Worm (Caenorhabditis elegans) whole organism, L4 larva: ENCODE results near the gene F56D2.3.

Source experiments
- F10B5.3 ChIP-seq: sonication (generic microtip); optimal IDR thresholded peaks from 2 replicates; lab custom pipeline; 2016; ENCODE audit warnings: mild to moderate bottlenecking, missing genetic modification characterization, missing compliant biosample characterization
- F26F4.8 ChIP-seq: fragments of 200-800 bp; sonication (Bioruptor generic); conservative IDR thresholded peaks from 2 replicates; pipeline ENCODE4 v1.3.6; 2022; ENCODE audit warnings: missing genetic modification characterization, missing compliant biosample characterization
- F37D6.2 ChIP-seq: sonication (generic microtip); optimal IDR thresholded peaks from 2 replicates; lab custom pipeline; 2016; ENCODE audit warnings: mild to moderate bottlenecking, missing genetic modification characterization, missing compliant biosample characterization
- F44E2.7 ChIP-seq: fragments of 200-800 bp; sonication (Bioruptor generic); IDR thresholded peaks from 2 replicates; pipeline ENCODE4 v2.1.2; 2022; ENCODE audit warnings: missing genetic modification characterization, missing compliant biosample characterization
- T20F7.1 ChIP-seq: fragments of 200-800 bp; sonication (Bioruptor generic); optimal IDR thresholded peaks from 2 replicates; lab custom pipeline; 2018; ENCODE audit warnings: mild to moderate bottlenecking, missing genetic modification characterization, missing compliant biosample characterization
- T26A8.4 ChIP-seq: fragments of 200-800 bp; sonication (Bioruptor generic); IDR thresholded peaks from 2 replicates; pipeline ENCODE4 v1.3.6; 2022; ENCODE audit warnings: missing genetic modification characterization, missing compliant biosample characterization
- Y105C5A.15 ChIP-seq: fragments of 200-800 bp; sonication (Bioruptor generic); IDR thresholded peaks from 2 replicates; pipeline ENCODE4 v1.3.6; 2022; ENCODE audit warnings: missing genetic modification characterization, missing compliant biosample characterization
- Y48G9A.11 ChIP-seq: fragments of 200-800 bp; sonication (Bioruptor generic); IDR thresholded peaks from 2 replicates; pipeline ENCODE4 v1.3.6; 2022; ENCODE audit warnings: missing genetic modification reagents, missing genetic modification characterization, missing compliant biosample characterization
- Y5F2A.4 ChIP-seq: fragments of 200-800 bp; sonication (Bioruptor generic); optimal IDR thresholded peaks from 2 replicates; lab custom pipeline; 2018; ENCODE audit warnings: mild to moderate bottlenecking, missing genetic modification characterization, missing compliant biosample characterization
- ZK337.2 ChIP-seq: fragments of 200-800 bp; sonication (Bioruptor generic); IDR thresholded peaks from 2 replicates; pipeline ENCODE4 v1.3.6; 2022; ENCODE audit warnings: missing genetic modification reagents, missing genetic modification characterization, missing compliant biosample characterization
- aha-1 ChIP-seq: fragments of 150-350 bp; peaks from one replicate; lab custom pipeline; 2014; ENCODE audit warnings: missing biosample characterization, missing genetic modification characterization
- aly-2 ChIP-seq: sonication (generic microtip); optimal IDR thresholded peaks from 2 replicates; lab custom pipeline; 2018; ENCODE audit warnings: missing biosample characterization, missing genetic modification characterization
- arid-1 ChIP-seq: fragments of 200-800 bp; sonication (Bioruptor generic); conservative IDR thresholded peaks from 2 replicates; pipeline ENCODE4 v1.3.6; 2022; ENCODE audit warnings: missing genetic modification reagents, missing genetic modification characterization, missing compliant biosample characterization
- ceh-20 ChIP-seq: fragments of 200-800 bp; sonication (Bioruptor generic); IDR thresholded peaks from 2 replicates; pipeline ENCODE4 v1.3.6; 2022; ENCODE audit warnings: missing genetic modification reagents, missing genetic modification characterization, missing compliant biosample characterization
- ceh-32 ChIP-seq: sonication (generic microtip); optimal IDR thresholded peaks from 2 replicates; lab custom pipeline; 2016; ENCODE audit warnings: mild to moderate bottlenecking, missing genetic modification characterization, missing compliant biosample characterization; ENCODE audit not compliant: poor library complexity
- dmd-6 ChIP-seq: fragments of 200-800 bp; sonication (Bioruptor generic); IDR thresholded peaks from 2 replicates; pipeline ENCODE4 v1.3.6; 2022; ENCODE audit warnings: missing genetic modification reagents, missing genetic modification characterization, missing compliant biosample characterization
- dmd-9 ChIP-seq: fragments of 200-800 bp; sonication (Bioruptor generic); IDR thresholded peaks from 2 replicates; pipeline ENCODE4 v1.3.6; 2022; ENCODE audit warnings: missing genetic modification reagents, missing genetic modification characterization, missing compliant biosample characterization
- dve-1 ChIP-seq: sonication (generic microtip); optimal IDR thresholded peaks from 2 replicates; lab custom pipeline; 2017; ENCODE audit warnings: antibody characterized with exemption, mild to moderate bottlenecking, missing genetic modification characterization, missing compliant biosample characterization; ENCODE audit not compliant: insufficient read depth
- hif-1 ChIP-seq, 2 experiments: sonication (generic microtip); optimal IDR thresholded peaks; 2 replicates each; lab custom pipeline; 2016 to 2017; ENCODE audit warnings: missing compliant biosample characterization in 2 of 2, missing genetic modification characterization in 2 of 2, missing genetic modification reagents in 2 of 2, missing genotype in 2 of 2, mild to moderate bottlenecking in 1 of 2
- hmg-1.1 ChIP-seq: fragments of 200-800 bp; sonication (Bioruptor generic); IDR thresholded peaks from 2 replicates; pipeline ENCODE4 v1.3.6; 2022; ENCODE audit warnings: missing genetic modification reagents, missing genetic modification characterization, missing compliant biosample characterization
- lim-7 ChIP-seq: fragments of 200-800 bp; sonication (Bioruptor generic); IDR thresholded peaks from 2 replicates; pipeline ENCODE4 v1.3.6; 2022; ENCODE audit warnings: missing genetic modification characterization, missing compliant biosample characterization
- lin-1 ChIP-seq: fragments of 200-800 bp; sonication (Bioruptor generic); IDR thresholded peaks from 2 replicates; pipeline ENCODE4 v1.3.6; 2022; ENCODE audit warnings: missing genetic modification reagents, missing genetic modification characterization, missing compliant biosample characterization
- lin-15B ChIP-seq: fragments of 150-350 bp; sonication (generic microtip); optimal IDR thresholded peaks from 3 replicates; lab custom pipeline; 2014; ENCODE audit warnings: missing biosample characterization, missing genetic modification characterization
- lin-38 ChIP-seq: fragments of 200-800 bp; sonication (Bioruptor generic); IDR thresholded peaks from 2 replicates; pipeline ENCODE4 v1.3.6; 2022; ENCODE audit warnings: missing genetic modification reagents, missing genetic modification characterization, missing compliant biosample characterization
- lin-39 ChIP-seq: fragments of 150-350 bp; optimal IDR thresholded peaks from 2 replicates; lab custom pipeline; 2014; ENCODE audit warnings: missing biosample characterization, missing genetic modification reagents, missing genetic modification characterization
- madf-5 ChIP-seq, 2 experiments: fragments of 200-800 bp; sonication (Bioruptor generic); IDR thresholded peaks; 2 replicates each; pipeline ENCODE4 v1.3.6; 2022; ENCODE audit warnings: missing compliant biosample characterization in 2 of 2, missing genetic modification characterization in 2 of 2
- madf-9 ChIP-seq: fragments of 200-800 bp; sonication (Bioruptor generic); conservative IDR thresholded peaks from 2 replicates; pipeline ENCODE4 v1.3.6; 2022; ENCODE audit warnings: missing genetic modification reagents, missing genetic modification characterization, missing compliant biosample characterization
- mep-1 ChIP-seq: fragments of 150-350 bp; sonication (generic microtip); optimal IDR thresholded peaks from 3 replicates; lab custom pipeline; 2014; ENCODE audit warnings: missing biosample characterization, missing genetic modification characterization
- nhr-102 ChIP-seq: sonication (generic microtip); optimal IDR thresholded peaks from 2 replicates; lab custom pipeline; 2016; ENCODE audit warnings: mild to moderate bottlenecking, missing genetic modification characterization, moderate library complexity, missing compliant biosample characterization
- nhr-28 ChIP-seq: fragments of 150-350 bp; optimal IDR thresholded peaks from 2 replicates; lab custom pipeline; 2014; ENCODE audit warnings: missing biosample characterization, missing genetic modification characterization
- nhr-41 ChIP-seq: fragments of 200-800 bp; sonication (Bioruptor generic); IDR thresholded peaks from 2 replicates; pipeline ENCODE4 v1.3.6; 2022; ENCODE audit warnings: missing genetic modification reagents, missing genetic modification characterization, missing compliant biosample characterization
- nhr-6 ChIP-seq: fragments of 150-350 bp; optimal IDR thresholded peaks from 2 replicates; lab custom pipeline; 2014; ENCODE audit warnings: missing biosample characterization, missing genetic modification characterization
- nhr-76 ChIP-seq: fragments of 150-350 bp; optimal IDR thresholded peaks from 2 replicates; lab custom pipeline; 2014; ENCODE audit warnings: missing biosample characterization, missing genetic modification characterization
- pha-4 ChIP-seq, 2 experiments: fragments of 150-350 bp in 1 of 2; fragments of 200-800 bp in 1 of 2; sonication (Bioruptor generic) in 1 of 2; IDR thresholded peaks in 1 of 2; optimal IDR thresholded peaks in 1 of 2; 2 replicates each; pipeline versions ENCODE4 v1.3.6 to Lab custom; 2014 to 2022; ENCODE audit warnings: missing genetic modification characterization in 2 of 2, missing genetic modification reagents in 2 of 2, missing biosample characterization in 1 of 2, missing compliant biosample characterization in 1 of 2
- php-3 ChIP-seq: fragments of 200-800 bp; sonication (Bioruptor generic); IDR thresholded peaks from 2 replicates; pipeline ENCODE4 v1.3.6; 2022; ENCODE audit warnings: missing genetic modification reagents, missing genetic modification characterization, missing compliant biosample characterization
- pqm-1 ChIP-seq: sonication (generic microtip); optimal IDR thresholded peaks from 2 replicates; lab custom pipeline; 2017; ENCODE audit warnings: missing biosample characterization, missing genetic modification characterization
- saeg-2 ChIP-seq: fragments of 200-800 bp; sonication (Bioruptor generic); IDR thresholded peaks from 2 replicates; pipeline ENCODE4 v1.3.6; 2022; ENCODE audit warnings: missing genetic modification reagents, missing genetic modification characterization, missing compliant biosample characterization
- skn-1 ChIP-seq: fragments of 150-350 bp; optimal IDR thresholded peaks from 2 replicates; lab custom pipeline; 2014; ENCODE audit warnings: missing biosample characterization, missing genetic modification characterization
- spr-1 ChIP-seq: sonication (generic microtip); optimal IDR thresholded peaks from 2 replicates; lab custom pipeline; 2016; ENCODE audit warnings: mild to moderate bottlenecking, missing genetic modification characterization, missing compliant biosample characterization
- unc-39 ChIP-seq: sonication (generic microtip); optimal IDR thresholded peaks from 2 replicates; lab custom pipeline; 2017; ENCODE audit warnings: missing biosample characterization, missing genetic modification characterization
- zag-1 ChIP-seq: fragments of 150-350 bp; optimal IDR thresholded peaks from 2 replicates; lab custom pipeline; 2014; ENCODE audit warnings: missing biosample characterization, missing genetic modification characterization
- zfp-3 ChIP-seq: fragments of 200-800 bp; sonication (Bioruptor generic); conservative IDR thresholded peaks from 2 replicates; pipeline ENCODE4 v1.3.6; 2022; ENCODE audit warnings: missing genetic modification reagents, missing genetic modification characterization, missing compliant biosample characterization
- zip-2 ChIP-seq: fragments of 150-350 bp; optimal IDR thresholded peaks from 2 replicates; lab custom pipeline; 2014; ENCODE audit warnings: missing biosample characterization, missing genetic modification characterization
- ztf-7 ChIP-seq: fragments of 150-350 bp; optimal IDR thresholded peaks from 2 replicates; lab custom pipeline; 2014; ENCODE audit warnings: missing biosample characterization, missing genetic modification characterization

F56D2.3 gene

DNA sequence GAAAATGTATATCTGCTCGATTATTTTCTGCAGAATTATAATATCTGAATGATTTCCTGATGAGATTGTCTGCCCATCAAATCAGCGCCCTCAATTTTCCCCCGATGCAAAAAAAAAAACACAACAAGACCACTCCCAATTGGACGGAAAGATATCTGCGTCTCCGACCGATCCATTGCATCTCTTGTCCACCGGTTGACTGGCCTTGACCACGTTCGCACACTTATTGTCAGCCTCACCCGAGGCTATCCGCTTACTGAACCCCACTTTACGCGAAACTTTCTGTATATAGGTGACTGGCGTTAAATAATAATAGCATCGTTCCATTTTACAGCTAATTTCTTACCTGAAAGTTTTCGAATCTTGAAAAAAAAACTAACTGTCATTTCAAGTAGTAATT, 9.6 kb downstream of the F56D2.3 start (continued):
- peak; percentile 32 for TF ChIP-seq lin-38 (GFP tag; lab: Robert Waterston, UW)

DNA sequence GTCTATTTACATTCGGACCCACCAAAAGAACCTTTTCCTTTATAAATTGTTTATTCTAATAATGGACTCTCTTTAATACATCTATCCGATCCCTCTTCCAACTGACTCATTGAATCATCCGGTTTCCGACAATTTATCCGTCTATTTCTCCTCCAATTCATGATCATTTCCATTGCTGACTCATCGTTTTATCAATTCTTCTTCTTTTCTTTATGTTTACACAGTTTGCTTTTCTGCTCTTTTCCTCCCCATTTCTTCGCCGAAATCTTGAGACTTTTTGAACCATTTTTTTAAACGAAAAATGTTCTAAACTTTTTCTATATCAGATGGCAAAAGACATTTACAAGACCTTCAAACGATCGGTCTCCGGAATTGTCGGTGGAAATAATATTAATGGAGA, 10.7 kb downstream of the F56D2.3 start, which contains the start of gene ced-6:
Gene ced-6 (plus strand): TSS at position 327 of the 400 bp plus-strand sequence.
- TF ChIP-seq aha-1 (tag; lab: Kevin White, UChicago) (peak; percentile 81), dve-1 (tag; lab: Kevin White, UChicago) (peak; percentile 9), aly-2 (tag; lab: Kevin White, UChicago) (no peak)
- TF ChIP-seq, all 104 proteins: peak for 2

DNA sequence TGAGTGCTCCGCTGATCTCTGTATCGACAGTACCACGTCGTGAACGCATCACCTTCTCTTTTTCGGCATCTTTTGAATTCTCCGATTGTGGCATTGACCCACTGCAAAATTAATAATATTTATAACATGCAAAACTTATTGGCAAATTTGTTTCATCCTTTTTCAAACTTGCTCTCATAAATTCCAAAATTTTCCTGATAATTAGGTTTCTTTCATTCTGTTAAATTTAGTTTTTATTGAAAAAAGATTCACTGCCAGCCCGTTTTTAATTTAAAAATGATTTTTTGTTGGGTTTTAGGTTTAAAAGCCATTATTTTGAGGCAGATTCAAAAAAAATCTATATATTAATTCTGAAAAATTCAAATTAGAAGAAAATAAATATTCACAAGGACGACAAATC, 15.2 kb downstream of the F56D2.3 start, which contains the start of gene wdr-37:
Gene wdr-37 (minus strand): TSS at position 101 of the 400 bp plus-strand sequence.
- no peak for TF ChIP-seq arid-1 (GFP tag; lab: Robert Waterston, UW)
- TF ChIP-seq mep-1 (tag; lab: Kevin White, UChicago): peak; percentile 12
- TF ChIP-seq F10B5.3: no peak
- TF ChIP-seq hmg-1.1 (GFP tag; lab: Robert Waterston, UW): no peak

- peak; percentile 72 to 83; a peak in 3 of 4 replicates for TF ChIP-seq madf-5 (GFP tag; IDR thresholded peaks at IDR 0.05; lab: Robert Waterston, UW)
- peak; percentile 90 for TF ChIP-seq T26A8.4 (GFP tag; lab: Robert Waterston, UW)
- TF ChIP-seq dmd-6 (GFP tag; lab: Robert Waterston, UW): peak; percentile 68
- peak; percentile 94 for TF ChIP-seq pha-4 (GFP tag; IDR thresholded peaks at IDR 0.05; lab: Robert Waterston, UW)
- no peak for TF ChIP-seq pha-4 (tag; optimal IDR thresholded peaks at IDR 0.05; lab: Kevin White, UChicago)
- TF ChIP-seq zip-2 (tag; lab: Kevin White, UChicago): no peak
- peak; percentile 31 for TF ChIP-seq F37D6.2
- TF ChIP-seq zag-1: no peak
- peak; percentile 79 for TF ChIP-seq nhr-102 (tag; lab: Kevin White, UChicago)
- peak; percentile 89 for TF ChIP-seq saeg-2 (GFP tag; lab: Robert Waterston, UW)
- peak; percentile 64; the same call in 1 of the 2 replicates for TF ChIP-seq php-3 (GFP tag; lab: Robert Waterston, UW)
- no peak for TF ChIP-seq T20F7.1
- peak; percentile 86 for TF ChIP-seq Y48G9A.11 (GFP tag; lab: Robert Waterston, UW)
- TF ChIP-seq lin-1 (GFP tag; lab: Robert Waterston, UW): peak; percentile 90
- peak; percentile 59 for TF ChIP-seq nhr-28
- TF ChIP-seq F26F4.8: peak; percentile 87
- TF ChIP-seq ztf-7: peak; percentile 79
- TF ChIP-seq dmd-9 (GFP tag; lab: Robert Waterston, UW): peak; percentile 83
- TF ChIP-seq Y105C5A.15: peak; percentile 91; the same call in 1 of the 2 replicates
- peak; percentile 89 for TF ChIP-seq Y5F2A.4 (GFP tag; lab: Kevin White, UChicago)
- no peak for TF ChIP-seq skn-1 (tag; lab: Kevin White, UChicago)
- TF ChIP-seq lin-39 (tag; lab: Kevin White, UChicago): no peak
- no peak for TF ChIP-seq pqm-1 (tag; lab: Kevin White, UChicago)
- TF ChIP-seq ZK337.2 (GFP tag; lab: Robert Waterston, UW): peak; percentile 87
- peak; percentile 23 to 51 for TF ChIP-seq hif-1 (tag; optimal IDR thresholded peaks at IDR 0.05; lab: Kevin White, UChicago)
- TF ChIP-seq nhr-41 (GFP tag; lab: Robert Waterston, UW): peak; percentile 73; the same call in 1 of the 2 replicates
- TF ChIP-seq hmg-1.1 (GFP tag; lab: Robert Waterston, UW): peak; percentile 81
- peak; percentile 58 for TF ChIP-seq nhr-6
- TF ChIP-seq F44E2.7 (GFP tag; lab: Robert Waterston, UW): peak; percentile 93
- TF ChIP-seq lin-38 (GFP tag; lab: Robert Waterston, UW): peak; percentile 87
- TF ChIP-seq lin-15B (tag; lab: Kevin White, UChicago): no peak
- peak; percentile 72 for TF ChIP-seq ceh-20 (GFP tag; lab: Robert Waterston, UW)
- TF ChIP-seq mep-1 (tag; lab: Kevin White, UChicago): peak; percentile 86
- TF ChIP-seq spr-1 (tag; lab: Kevin White, UChicago): peak; percentile 37
- TF ChIP-seq zfp-3 (GFP tag; lab: Robert Waterston, UW): 0 out of 2 replicates have a peak, but pooled peaks have one; percentile 62
- no peak for TF ChIP-seq unc-39 (tag; lab: Kevin White, UChicago)
- peak; percentile 96 for TF ChIP-seq lim-7 (GFP tag; lab: Robert Waterston, UW)
- no peak for TF ChIP-seq nhr-76 (tag; lab: Kevin White, UChicago)
- TF ChIP-seq ceh-32: no peak
- TF ChIP-seq madf-9 (GFP tag; lab: Robert Waterston, UW): peak; percentile 86
Measured at ce11 chrIII:5601999-5602398, 17.3 kb downstream of the F56D2.3 start.
